Worm (Caenorhabditis elegans) whole organism, late embryonic: ENCODE measurements around the gene C25A11.2.
A peak's percentile ranks its signal among the peaks of the same experiment; 100 is the strongest.

Source experiments
- C08G9.2 ChIP-seq: sonication (generic microtip); optimal IDR thresholded peaks from 2 replicates; lab custom pipeline; 2016; ENCODE audit warnings: mild to moderate bottlenecking, missing genetic modification characterization, moderate library complexity, missing compliant biosample characterization
- C38D4.7 ChIP-seq: fragments of 200-800 bp; sonication (Bioruptor generic); optimal IDR thresholded peaks from 2 replicates; lab custom pipeline; 2018; ENCODE audit warnings: mild to moderate bottlenecking, missing genetic modification characterization, moderate library complexity, missing compliant biosample characterization
- F13H6.1 ChIP-seq: sonication (generic microtip); optimal IDR thresholded peaks from 2 replicates; lab custom pipeline; 2016; ENCODE audit warnings: missing genetic modification characterization, missing compliant biosample characterization
- ahr-1 ChIP-seq: sonication (generic microtip); optimal IDR thresholded peaks from 2 replicates; lab custom pipeline; 2016; ENCODE audit warnings: missing genetic modification characterization, missing compliant biosample characterization
- ama-1 ChIP-seq: fragments of 150-350 bp; optimal IDR thresholded peaks from 2 replicates; lab custom pipeline; 2014
- ceh-14 ChIP-seq: sonication (generic microtip); optimal IDR thresholded peaks from 2 replicates; lab custom pipeline; 2016; ENCODE audit warnings: missing genotype, missing genetic modification characterization, missing compliant biosample characterization
- ceh-19 ChIP-seq: fragments of 200-800 bp; sonication (Bioruptor generic); optimal IDR thresholded peaks from 2 replicates; lab custom pipeline; 2018; ENCODE audit warnings: mild to moderate bottlenecking, missing genetic modification characterization, missing compliant biosample characterization
- ceh-2 ChIP-seq: sonication (generic microtip); optimal IDR thresholded peaks from 2 replicates; lab custom pipeline; 2016; ENCODE audit warnings: missing genotype, missing genetic modification characterization, missing compliant biosample characterization
- ceh-24 ChIP-seq: sonication (generic microtip); optimal IDR thresholded peaks from 2 replicates; lab custom pipeline; 2016; ENCODE audit warnings: mild to moderate bottlenecking, missing genetic modification characterization, missing compliant biosample characterization
- ceh-30 ChIP-seq: fragments of 150-350 bp; optimal IDR thresholded peaks from 2 replicates; lab custom pipeline; 2014; ENCODE audit warnings: missing biosample characterization, missing genetic modification characterization
- ceh-45 ChIP-seq: fragments of 200-800 bp; sonication (Bioruptor generic); IDR thresholded peaks from 2 replicates; pipeline ENCODE4 v1.3.6; 2022; ENCODE audit warnings: missing genetic modification reagents, missing genetic modification characterization, missing compliant biosample characterization
- ceh-48 ChIP-seq: sonication (generic microtip); optimal IDR thresholded peaks from 2 replicates; lab custom pipeline; 2016; ENCODE audit warnings: missing genetic modification characterization, inconsistent platforms, missing compliant biosample characterization
- ceh-9 ChIP-seq: sonication (generic microtip); optimal IDR thresholded peaks from 2 replicates; lab custom pipeline; 2016; ENCODE audit warnings: mild to moderate bottlenecking, missing genetic modification characterization, inconsistent platforms, missing compliant biosample characterization
- che-1 ChIP-seq: sonication (generic microtip); optimal IDR thresholded peaks from 2 replicates; lab custom pipeline; 2016; ENCODE audit warnings: mild to moderate bottlenecking, missing genetic modification characterization, missing compliant biosample characterization
- dmd-4 ChIP-seq: sonication (generic microtip); optimal IDR thresholded peaks from 2 replicates; lab custom pipeline; 2016; ENCODE audit warnings: borderline replicate concordance, missing genetic modification characterization, missing compliant biosample characterization
- dve-1 ChIP-seq: sonication (generic microtip); optimal IDR thresholded peaks from 2 replicates; lab custom pipeline; 2017; ENCODE audit warnings: antibody characterized with exemption, mild to moderate bottlenecking, missing genetic modification characterization, missing compliant biosample characterization
- elt-2 ChIP-seq: sonication (generic microtip); optimal IDR thresholded peaks from 2 replicates; lab custom pipeline; 2016; ENCODE audit warnings: missing genetic modification reagents, missing genetic modification characterization, missing compliant biosample characterization
- elt-4 ChIP-seq: sonication (generic microtip); optimal IDR thresholded peaks from 2 replicates; lab custom pipeline; 2016; ENCODE audit warnings: missing genetic modification characterization, missing compliant biosample characterization
- ets-4 ChIP-seq: sonication (generic microtip); optimal IDR thresholded peaks from 2 replicates; lab custom pipeline; 2016; ENCODE audit warnings: missing genetic modification characterization, missing compliant biosample characterization
- eyg-1 ChIP-seq: sonication (generic microtip); optimal IDR thresholded peaks from 2 replicates; lab custom pipeline; 2016; ENCODE audit warnings: missing genotype, missing genetic modification characterization, missing compliant biosample characterization
- fax-1 ChIP-seq: sonication (generic microtip); optimal IDR thresholded peaks from 2 replicates; lab custom pipeline; 2016; ENCODE audit warnings: missing genotype, missing genetic modification characterization, missing compliant biosample characterization
- fkh-10 ChIP-seq: fragments of 150-350 bp; optimal IDR thresholded peaks from 2 replicates; lab custom pipeline; 2014; ENCODE audit warnings: missing biosample characterization, missing genetic modification reagents, missing genetic modification characterization
- hlh-13 ChIP-seq: fragments of 200-800 bp; sonication (Bioruptor generic); optimal IDR thresholded peaks from 2 replicates; lab custom pipeline; 2018; ENCODE audit warnings: mild to moderate bottlenecking, missing genetic modification characterization, missing compliant biosample characterization
- hlh-15 ChIP-seq: sonication (generic microtip); optimal IDR thresholded peaks from 2 replicates; lab custom pipeline; 2016; ENCODE audit warnings: missing genetic modification characterization, missing compliant biosample characterization
- hlh-6 ChIP-seq: sonication (generic microtip); optimal IDR thresholded peaks from 2 replicates; lab custom pipeline; 2016; ENCODE audit warnings: missing genotype, missing genetic modification characterization, missing compliant biosample characterization
- hlh-8 ChIP-seq: sonication (generic microtip); optimal IDR thresholded peaks from 2 replicates; lab custom pipeline; 2016; ENCODE audit warnings: missing genotype, missing genetic modification characterization, missing compliant biosample characterization
- lim-6 ChIP-seq: sonication (generic microtip); optimal IDR thresholded peaks from 2 replicates; lab custom pipeline; 2016; ENCODE audit warnings: missing genetic modification characterization, missing compliant biosample characterization
- lin-11 ChIP-seq: fragments of 200-800 bp; sonication (Bioruptor generic); optimal IDR thresholded peaks from 2 replicates; lab custom pipeline; 2018; ENCODE audit warnings: mild to moderate bottlenecking, missing genetic modification characterization, missing compliant biosample characterization
- mec-3 ChIP-seq: sonication (generic microtip); optimal IDR thresholded peaks from 2 replicates; lab custom pipeline; 2016; ENCODE audit warnings: borderline replicate concordance, missing genetic modification characterization, missing compliant biosample characterization
- nfya-1 ChIP-seq: sonication (generic microtip); optimal IDR thresholded peaks from 2 replicates; lab custom pipeline; 2017; ENCODE audit warnings: missing genetic modification characterization, mild to moderate bottlenecking, missing compliant biosample characterization, antibody characterized with exemption, moderate library complexity
- nhr-11 ChIP-seq: fragments of 150-350 bp; optimal IDR thresholded peaks from 2 replicates; lab custom pipeline; 2014; ENCODE audit warnings: missing biosample characterization, missing genetic modification characterization
- pat-9 ChIP-seq: fragments of 200-800 bp; sonication (Bioruptor generic); optimal IDR thresholded peaks from 2 replicates; lab custom pipeline; 2018; ENCODE audit warnings: mild to moderate bottlenecking, missing genetic modification characterization, moderate library complexity, missing compliant biosample characterization
- pax-1 ChIP-seq: fragments of 150-350 bp; optimal IDR thresholded peaks from 2 replicates; lab custom pipeline; 2014; ENCODE audit warnings: missing biosample characterization, missing genetic modification characterization
- pha-2 ChIP-seq: sonication (generic microtip); optimal IDR thresholded peaks from 2 replicates; lab custom pipeline; 2017; ENCODE audit warnings: mild to moderate bottlenecking, missing genetic modification characterization, missing compliant biosample characterization
- pha-4 ChIP-seq: fragments of 150-350 bp; optimal IDR thresholded peaks from 2 replicates; lab custom pipeline; 2018; ENCODE audit warnings: missing biosample characterization, missing genetic modification reagents, missing genetic modification characterization
- pros-1 ChIP-seq: fragments of 150-350 bp; optimal IDR thresholded peaks from 2 replicates; lab custom pipeline; 2014; ENCODE audit warnings: missing biosample characterization, missing genetic modification reagents, missing genetic modification characterization
- ref-2 ChIP-seq: sonication (generic microtip); optimal IDR thresholded peaks from 2 replicates; lab custom pipeline; 2016; ENCODE audit warnings: missing genetic modification characterization, missing compliant biosample characterization
- sox-4 ChIP-seq: sonication (generic microtip); optimal IDR thresholded peaks from 2 replicates; lab custom pipeline; 2017; ENCODE audit warnings: mild to moderate bottlenecking, missing genetic modification characterization, inconsistent platforms, missing compliant biosample characterization
- unc-3 ChIP-seq, 2 experiments: fragments of 200-800 bp in 1 of 2; sonication (Bioruptor generic) in 1 of 2; sonication (generic microtip) in 1 of 2; conservative IDR thresholded peaks in 1 of 2; optimal IDR thresholded peaks in 1 of 2; 2 replicates each; pipeline versions ENCODE4 v1.3.6 to Lab custom; 2016 to 2022; ENCODE audit warnings: missing compliant biosample characterization in 2 of 2, missing genetic modification characterization in 2 of 2, missing genetic modification reagents in 1 of 2
- unc-55 ChIP-seq: sonication (generic microtip); optimal IDR thresholded peaks from 2 replicates; lab custom pipeline; 2017; ENCODE audit warnings: missing biosample characterization, missing genetic modification reagents, missing genetic modification characterization

Gene C25A11.2

ce11 chrX:9103048-9103447 is 10.8 kb upstream of the C25A11.2 start:
- TF ChIP-seq C08G9.2 (no peak), pax-1 (tag; lab: Kevin White, UChicago) (peak; percentile 76)

- TF ChIP-seq ets-4 (tag; lab: Kevin White, UChicago) (no peak), ceh-14 (no peak), mec-3 (tag; lab: Kevin White, UChicago) (no peak), unc-55 (no peak), ceh-30 (tag; lab: Kevin White, UChicago) (no peak), sox-4 (tag; lab: Kevin White, UChicago) (no peak), ahr-1 (tag; lab: Kevin White, UChicago) (no peak), ama-1 (lab: Kevin White, UChicago) (no peak), nfya-1 (tag; lab: Kevin White, UChicago) (no peak), ceh-9 (no peak), ceh-48 (tag; lab: Kevin White, UChicago) (no peak), eyg-1 (tag; lab: Kevin White, UChicago) (no peak)
Measured at ce11 chrX:9103584-9103983, 10.3 kb upstream of the C25A11.2 start.

ce11 chrX:9104399-9104798 is 9.5 kb upstream of the C25A11.2 start:
- TF ChIP-seq pat-9 (tag; lab: Kevin White, UChicago) (no peak), ceh-45 (GFP tag; lab: Robert Waterston, UW) (no peak), lin-11 (tag; lab: Kevin White, UChicago) (no peak), ceh-2 (tag; lab: Kevin White, UChicago) (no peak), C38D4.7 (GFP tag; lab: Kevin White, UChicago) (no peak), mec-3 (tag; lab: Kevin White, UChicago) (no peak), nfya-1 (tag; lab: Kevin White, UChicago) (no peak), hlh-6 (tag; lab: Kevin White, UChicago) (no peak), dve-1 (tag; lab: Kevin White, UChicago) (no peak), lim-6 (tag; lab: Kevin White, UChicago) (no peak), sox-4 (tag; lab: Kevin White, UChicago) (no peak), fkh-10 (GFP tag; lab: Kevin White, UChicago) (no peak), dmd-4 (tag; lab: Kevin White, UChicago) (no peak), ref-2 (tag; lab: Kevin White, UChicago) (no peak), hlh-15 (no peak), hlh-8 (tag; lab: Kevin White, UChicago) (no peak)

- TF ChIP-seq elt-2 (peak; percentile 74), nhr-11 (tag; lab: Kevin White, UChicago) (no peak)
Measured at ce11 chrX:9105075-9105474, 8.8 kb upstream of the C25A11.2 start.

- TF ChIP-seq lin-11 (tag; lab: Kevin White, UChicago): no peak
- TF ChIP-seq nhr-11 (tag; lab: Kevin White, UChicago): no peak
- no peak for TF ChIP-seq pha-4 (tag; lab: Kevin White, UChicago)
- TF ChIP-seq che-1 (tag; lab: Kevin White, UChicago): no peak
- TF ChIP-seq ceh-24: no peak
- TF ChIP-seq pros-1 (tag; lab: Kevin White, UChicago): no peak
- TF ChIP-seq fkh-10 (GFP tag; lab: Kevin White, UChicago): no peak
- TF ChIP-seq fax-1 (tag; lab: Kevin White, UChicago): no peak
- TF ChIP-seq ceh-9: no peak
- TF ChIP-seq pax-1 (tag; lab: Kevin White, UChicago): no peak
- TF ChIP-seq elt-4 (tag; lab: Kevin White, UChicago): no peak
- no peak for TF ChIP-seq unc-3 (GFP tag; conservative IDR thresholded peaks at IDR 0.05; lab: Robert Waterston, UW)
- no peak for TF ChIP-seq unc-3 (tag; optimal IDR thresholded peaks at IDR 0.05; lab: Kevin White, UChicago)
- TF ChIP-seq F13H6.1 (tag; lab: Kevin White, UChicago): no peak
- no peak for TF ChIP-seq pha-2 (tag; lab: Kevin White, UChicago)
- no peak for TF ChIP-seq ceh-19 (GFP tag; lab: Kevin White, UChicago)
- no peak for TF ChIP-seq eyg-1 (tag; lab: Kevin White, UChicago)
- no peak for TF ChIP-seq lim-6 (tag; lab: Kevin White, UChicago)
- TF ChIP-seq hlh-13 (GFP tag; lab: Kevin White, UChicago): no peak
Measured at ce11 chrX:9105888-9106287, 8.0 kb upstream of the C25A11.2 start.
